Worm (Caenorhabditis elegans) whole organism, mixed stage, embryonic: ENCODE results near the gene F20C5.6.

Experiments
- lin-13 ChIP-seq: fragments of 150-350 bp; optimal IDR thresholded peaks from 2 replicates; lab custom pipeline; 2014; ENCODE audit warnings: missing biosample characterization, missing genetic modification characterization
- mab-5 ChIP-seq: fragments of 150-350 bp; optimal IDR thresholded peaks from 2 replicates; lab custom pipeline; 2014; ENCODE audit warnings: missing biosample characterization, missing genetic modification characterization
- nhr-12 ChIP-seq: fragments of 150-350 bp; optimal IDR thresholded peaks from 2 replicates; lab custom pipeline; 2014; ENCODE audit warnings: missing biosample characterization, missing genetic modification characterization
- nhr-2 ChIP-seq: fragments of 150-350 bp; optimal IDR thresholded peaks from 2 replicates; lab custom pipeline; 2014; ENCODE audit warnings: missing biosample characterization, missing genetic modification characterization
- nhr-237 ChIP-seq: fragments of 150-350 bp; optimal IDR thresholded peaks from 2 replicates; lab custom pipeline; 2014; ENCODE audit warnings: missing biosample characterization, missing genetic modification characterization
- snpc-4 ChIP-seq: fragments of 150-350 bp; optimal IDR thresholded peaks from 2 replicates; lab custom pipeline; 2014; ENCODE audit warnings: missing biosample characterization, missing genetic modification characterization
- unc-39 ChIP-seq: fragments of 150-350 bp; optimal IDR thresholded peaks from 2 replicates; lab custom pipeline; 2014; ENCODE audit warnings: missing biosample characterization, missing genetic modification characterization

ce11 chrIV:8730469-8730868 is 42.5 kb downstream of the F20C5.6 start, which contains the start of gene F21D5.3:
- TF ChIP-seq lin-13 (tag; lab: Kevin White, UChicago) = no peak
- TF ChIP-seq nhr-2 (tag; lab: Kevin White, UChicago) = no peak
- TF ChIP-seq nhr-237 (tag; lab: Kevin White, UChicago) = no peak
- no peak for TF ChIP-seq unc-39
- TF ChIP-seq nhr-12 (tag; lab: Kevin White, UChicago) = no peak
- TF ChIP-seq mab-5 (tag; lab: Kevin White, UChicago) = no peak
- TF ChIP-seq snpc-4 (tag; lab: Kevin White, UChicago) = no peak
